Fruit fly (Drosophila melanogaster) whole organism, prepupa: ENCODE results near the gene TTLL6B.

Experiments
- Blimp-1 ChIP-seq: fragments of 200-800 bp; sonication (Bioruptor generic); optimal IDR thresholded peaks from 3 replicates; lab custom pipeline; 2017; ENCODE audit warnings: missing biosample characterization, missing genetic modification characterization, mild to moderate bottlenecking, moderate library complexity, missing genetic modification reagents
- CG11294 ChIP-seq: fragments of 200-800 bp; sonication (Bioruptor generic); IDR thresholded peaks from 2 replicates; pipeline ENCODE4 v1.3.6; 2022; ENCODE audit warnings: missing biosample characterization, missing genetic modification characterization
- CG11762 ChIP-seq: fragments of 200-800 bp; sonication (Bioruptor generic); optimal IDR thresholded peaks from 3 replicates; lab custom pipeline; 2016; ENCODE audit warnings: missing biosample characterization, missing genetic modification characterization; ENCODE audit not compliant: insufficient read depth
- OdsH ChIP-seq: fragments of 200-800 bp; sonication (Bioruptor generic); optimal IDR thresholded peaks from 3 replicates; lab custom pipeline; 2016; ENCODE audit warnings: missing biosample characterization, missing genetic modification characterization
- fd85E ChIP-seq: fragments of 200-800 bp; sonication (Bioruptor generic); optimal IDR thresholded peaks from 3 replicates; lab custom pipeline; 2016; ENCODE audit warnings: missing biosample characterization, missing genetic modification characterization
- spab ChIP-seq: fragments of 200-800 bp; sonication (Bioruptor generic); optimal IDR thresholded peaks from 2 replicates; lab custom pipeline; 2017; ENCODE audit warnings: missing biosample characterization, mild to moderate bottlenecking, missing genetic modification characterization, missing genetic modification reagents

dm6 chr3R:27218288-27218687 is 32.5 kb downstream of the TTLL6B start:
- TF ChIP-seq Blimp-1 (GFP tag; lab: Kevin White, UChicago) (no peak), CG11762 (GFP tag; lab: Kevin White, UChicago) (no peak), CG11294 (no peak), OdsH (GFP tag; lab: Kevin White, UChicago) (no peak), spab (GFP tag; lab: Kevin White, UChicago) (no peak), fd85E (GFP tag; lab: Kevin White, UChicago) (no peak)
